Fruit fly (Drosophila melanogaster) whole organism, embryonic: ENCODE data around the gene SmE.

Experiments used
- CG10274 ChIP-seq: fragments of 200-800 bp; sonication (Bioruptor generic); optimal IDR thresholded peaks from 3 replicates; lab custom pipeline; 2017; ENCODE audit warnings: missing biosample characterization, mild to moderate bottlenecking, missing genetic modification characterization
- CG10654 ChIP-seq: fragments of 200-800 bp; sonication (Bioruptor generic); optimal IDR thresholded peaks from 2 replicates; lab custom pipeline; 2016; ENCODE audit warnings: missing biosample characterization, missing genetic modification characterization
- CG11085 ChIP-seq: fragments of 200-800 bp; sonication (Bioruptor generic); IDR thresholded peaks from 2 replicates; pipeline ENCODE4 v1.3.6; 2022; ENCODE audit warnings: missing biosample characterization, missing genetic modification characterization
- CG12236 ChIP-seq: fragments of 200-800 bp; sonication (Bioruptor generic); optimal IDR thresholded peaks from 2 replicates; lab custom pipeline; 2016; ENCODE audit warnings: missing biosample characterization, missing genetic modification characterization
- CG13894 ChIP-seq: fragments of 200-800 bp; sonication (Bioruptor generic); optimal IDR thresholded peaks from 3 replicates; lab custom pipeline; 2018; ENCODE audit warnings: missing biosample characterization, mild to moderate bottlenecking, missing genetic modification characterization, moderate library complexity
- CG14441 ChIP-seq: fragments of 200-800 bp; sonication (Bioruptor generic); IDR thresholded peaks from 2 replicates; pipeline ENCODE4 v1.3.6; 2022; ENCODE audit warnings: missing biosample characterization, missing genetic modification characterization
- CG15269 ChIP-seq: fragments of 200-800 bp; sonication (Bioruptor generic); optimal IDR thresholded peaks from 2 replicates; lab custom pipeline; 2018; ENCODE audit warnings: missing biosample characterization, mild to moderate bottlenecking, missing genetic modification characterization, moderate library complexity
- CG16813 ChIP-seq: fragments of 200-800 bp; sonication (Bioruptor generic); IDR thresholded peaks from 3 replicates; pipeline ENCODE4 v1.3.6; 2022; ENCODE audit warnings: missing biosample characterization, missing genetic modification characterization; ENCODE audit not compliant: partially characterized antibody
- CG16863 ChIP-seq: fragments of 200-800 bp; sonication (Bioruptor generic); optimal IDR thresholded peaks from 3 replicates; lab custom pipeline; 2016; ENCODE audit warnings: missing biosample characterization, missing genetic modification characterization
- CG17385 ChIP-seq: fragments of 200-800 bp; sonication (Bioruptor generic); optimal IDR thresholded peaks from 3 replicates; lab custom pipeline; 2018; ENCODE audit warnings: missing biosample characterization, mild to moderate bottlenecking, missing genetic modification characterization
- CG17568 ChIP-seq: fragments of 200-800 bp; sonication (Bioruptor generic); optimal IDR thresholded peaks from 2 replicates; lab custom pipeline; 2018; ENCODE audit warnings: missing biosample characterization, mild to moderate bottlenecking, missing genetic modification characterization, moderate library complexity
- CG18764 ChIP-seq: fragments of 200-800 bp; sonication (Bioruptor generic); optimal IDR thresholded peaks from 3 replicates; lab custom pipeline; 2016; ENCODE audit warnings: missing biosample characterization, missing genetic modification characterization
- CG2202 ChIP-seq: fragments of 200-800 bp; sonication (Bioruptor generic); optimal IDR thresholded peaks from 2 replicates; lab custom pipeline; 2018; ENCODE audit warnings: missing biosample characterization, mild to moderate bottlenecking, missing genetic modification characterization
- CG2678 ChIP-seq: fragments of 200-800 bp; sonication (Bioruptor generic); optimal IDR thresholded peaks from 3 replicates; lab custom pipeline; 2019; ENCODE audit warnings: missing biosample characterization, mild to moderate bottlenecking, missing genetic modification characterization, moderate library complexity
- CG30020 ChIP-seq: fragments of 200-800 bp; optimal IDR thresholded peaks from 2 replicates; lab custom pipeline; 2019; ENCODE audit warnings: missing biosample characterization, mild to moderate bottlenecking, missing genetic modification characterization, moderate library complexity
- CG31224 ChIP-seq: fragments of 200-800 bp; sonication (Bioruptor generic); IDR thresholded peaks from 2 replicates; pipeline ENCODE4 v1.3.6; 2022; ENCODE audit warnings: missing biosample characterization, missing genetic modification characterization
- CG32532 ChIP-seq: fragments of 200-800 bp; sonication (Bioruptor generic); IDR thresholded peaks from 2 replicates; pipeline ENCODE4 v1.3.6; 2022; ENCODE audit warnings: missing biosample characterization, missing genetic modification characterization
- CG32772 ChIP-seq: fragments of 200-800 bp; sonication (Bioruptor generic); IDR thresholded peaks from 2 replicates; pipeline ENCODE4 v1.3.6; 2022; ENCODE audit warnings: missing biosample characterization, missing genetic modification characterization
- CG42726 ChIP-seq: fragments of 200-800 bp; sonication (Bioruptor generic); IDR thresholded peaks from 2 replicates; pipeline ENCODE4 v1.3.6; 2022; ENCODE audit warnings: missing biosample characterization, missing genetic modification characterization; ENCODE audit not compliant: partially characterized antibody
- CG4360 ChIP-seq: fragments of 200-800 bp; sonication (Bioruptor generic); IDR thresholded peaks from 2 replicates; pipeline ENCODE4 v1.3.6; 2022; ENCODE audit warnings: missing biosample characterization, missing genetic modification characterization
- CG6272 ChIP-seq: fragments of 200-800 bp; sonication (Bioruptor generic); IDR thresholded peaks from 2 replicates; pipeline ENCODE4 v1.3.6; 2022; ENCODE audit warnings: missing biosample characterization, missing genetic modification characterization
- CG6683 ChIP-seq: fragments of 200-800 bp; sonication (Bioruptor generic); optimal IDR thresholded peaks from 2 replicates; lab custom pipeline; 2017; ENCODE audit warnings: missing biosample characterization, mild to moderate bottlenecking, missing genetic modification characterization, missing genetic modification reagents
- CG8290 ChIP-seq, 3 experiments: fragments of 200-800 bp; sonication (Bioruptor generic); optimal IDR thresholded peaks; 2 replicates each; lab custom pipeline; 2016 to 2019; ENCODE audit warnings: missing biosample characterization in 3 of 3, missing genetic modification characterization in 3 of 3, mild to moderate bottlenecking in 2 of 3, moderate library complexity in 1 of 3
- CG9437 ChIP-seq: fragments of 200-800 bp; sonication (Bioruptor generic); optimal IDR thresholded peaks from 2 replicates; lab custom pipeline; 2018; ENCODE audit warnings: missing biosample characterization, mild to moderate bottlenecking, missing genetic modification characterization
- CG9876 ChIP-seq: fragments of 200-800 bp; sonication (Bioruptor generic); optimal IDR thresholded peaks from 2 replicates; lab custom pipeline; 2016; ENCODE audit warnings: missing biosample characterization, missing genetic modification characterization
- CkIIα-i1 ChIP-seq: fragments of 200-800 bp; sonication (Bioruptor generic); IDR thresholded peaks from 2 replicates; pipeline ENCODE4 v1.3.6; 2022; ENCODE audit warnings: missing biosample characterization, missing genetic modification characterization
- CrebB ChIP-seq: fragments of 200-800 bp; sonication (Bioruptor generic); optimal IDR thresholded peaks from 3 replicates; lab custom pipeline; 2018; ENCODE audit warnings: missing biosample characterization, mild to moderate bottlenecking, missing genetic modification characterization
- Hey ChIP-seq: fragments of 200-800 bp; sonication (Bioruptor generic); optimal IDR thresholded peaks from 3 replicates; lab custom pipeline; 2018; ENCODE audit warnings: missing biosample characterization, mild to moderate bottlenecking, missing genetic modification characterization
- Hmx ChIP-seq: fragments of 200-800 bp; sonication (Bioruptor generic); optimal IDR thresholded peaks from 2 replicates; lab custom pipeline; 2016; ENCODE audit warnings: missing biosample characterization, missing genetic modification characterization
- Opbp ChIP-seq: fragments of 200-800 bp; sonication (Bioruptor generic); IDR thresholded peaks from 3 replicates; pipeline ENCODE4 v1.3.6; 2022; ENCODE audit warnings: missing biosample characterization, missing genetic modification characterization; ENCODE audit not compliant: partially characterized antibody
- Rx ChIP-seq: fragments of 200-800 bp; sonication (Bioruptor generic); IDR thresholded peaks from 2 replicates; pipeline ENCODE4 v1.3.6; 2022; ENCODE audit warnings: missing biosample characterization, missing genetic modification characterization
- Vsx1 ChIP-seq: fragments of 200-800 bp; sonication (Bioruptor generic); optimal IDR thresholded peaks from 2 replicates; lab custom pipeline; 2017; ENCODE audit warnings: missing biosample characterization, mild to moderate bottlenecking, missing genetic modification characterization, missing genetic modification reagents
- abd-A ChIP-seq: fragments of 200-800 bp; sonication (Bioruptor generic); optimal IDR thresholded peaks from 3 replicates; lab custom pipeline; 2019; ENCODE audit warnings: missing biosample characterization, mild to moderate bottlenecking, missing genetic modification characterization, moderate library complexity
- amos ChIP-seq: fragments of 200-800 bp; sonication (Bioruptor generic); IDR thresholded peaks from 2 replicates; pipeline ENCODE4 v1.3.6; 2022; ENCODE audit warnings: missing biosample characterization, missing genetic modification characterization; ENCODE audit not compliant: partially characterized antibody
- chm ChIP-seq: fragments of 200-800 bp; sonication (Bioruptor generic); IDR thresholded peaks from 2 replicates; pipeline ENCODE4 v1.3.6; 2022; ENCODE audit warnings: missing biosample characterization, missing genetic modification characterization
- chn ChIP-seq: fragments of 200-800 bp; sonication (Bioruptor generic); optimal IDR thresholded peaks from 2 replicates; lab custom pipeline; 2016; ENCODE audit warnings: missing biosample characterization, missing genetic modification characterization
- gfzf ChIP-seq: fragments of 200-800 bp; sonication (Bioruptor generic); optimal IDR thresholded peaks from 2 replicates; lab custom pipeline; 2016; ENCODE audit warnings: missing biosample characterization, mild to moderate bottlenecking, missing genetic modification characterization, moderate library complexity
- hbn ChIP-seq: fragments of 200-800 bp; sonication (Bioruptor generic); IDR thresholded peaks from 2 replicates; pipeline ENCODE4 v1.3.6; 2022; ENCODE audit warnings: missing biosample characterization, missing genetic modification characterization; ENCODE audit not compliant: partially characterized antibody
- kah ChIP-seq: fragments of 200-800 bp; sonication (Bioruptor generic); optimal IDR thresholded peaks from 2 replicates; lab custom pipeline; 2018; ENCODE audit warnings: missing biosample characterization, mild to moderate bottlenecking, missing genetic modification characterization
- nerfin-1 ChIP-seq: fragments of 200-800 bp; sonication (Bioruptor generic); optimal IDR thresholded peaks from 3 replicates; lab custom pipeline; 2019; ENCODE audit warnings: missing biosample characterization, mild to moderate bottlenecking, missing genetic modification characterization, moderate library complexity
- p53 ChIP-seq: fragments of 200-800 bp; sonication (Bioruptor generic); optimal IDR thresholded peaks from 2 replicates; lab custom pipeline; 2016; ENCODE audit warnings: missing biosample characterization, missing genetic modification characterization
- pfk ChIP-seq: fragments of 200-800 bp; sonication (Bioruptor generic); optimal IDR thresholded peaks from 2 replicates; lab custom pipeline; 2018; ENCODE audit warnings: missing biosample characterization, mild to moderate bottlenecking, missing genetic modification characterization, moderate library complexity
- pho ChIP-seq: fragments of 200-800 bp; sonication (Bioruptor generic); optimal IDR thresholded peaks from 2 replicates; lab custom pipeline; 2016; ENCODE audit warnings: missing biosample characterization, missing genetic modification characterization
- psq ChIP-seq: fragments of 200-800 bp; sonication (Bioruptor generic); optimal IDR thresholded peaks from 2 replicates; lab custom pipeline; 2017; ENCODE audit warnings: missing biosample characterization, missing genetic modification characterization
- ro ChIP-seq: fragments of 200-800 bp; sonication (Bioruptor generic); IDR thresholded peaks from 2 replicates; pipeline ENCODE4 v1.3.6; 2022; ENCODE audit warnings: missing biosample characterization, missing genetic modification characterization
- sr ChIP-seq: fragments of 200-800 bp; sonication (Bioruptor generic); IDR thresholded peaks from 3 replicates; pipeline ENCODE4 v1.3.6; 2022; ENCODE audit warnings: missing biosample characterization, missing genetic modification characterization
- sug ChIP-seq: fragments of 200-800 bp; optimal IDR thresholded peaks from 2 replicates; lab custom pipeline; 2019; ENCODE audit warnings: missing biosample characterization, mild to moderate bottlenecking, missing genetic modification characterization, moderate library complexity
- unc-4 ChIP-seq: fragments of 200-800 bp; sonication (Bioruptor generic); IDR thresholded peaks from 2 replicates; pipeline ENCODE4 v1.3.6; 2022; ENCODE audit warnings: missing biosample characterization, missing genetic modification characterization; ENCODE audit not compliant: partially characterized antibody
- zf30C ChIP-seq: fragments of 200-800 bp; sonication (Bioruptor generic); optimal IDR thresholded peaks from 3 replicates; lab custom pipeline; 2018; ENCODE audit warnings: missing biosample characterization, mild to moderate bottlenecking, missing genetic modification characterization

Gene SmE

DNA sequence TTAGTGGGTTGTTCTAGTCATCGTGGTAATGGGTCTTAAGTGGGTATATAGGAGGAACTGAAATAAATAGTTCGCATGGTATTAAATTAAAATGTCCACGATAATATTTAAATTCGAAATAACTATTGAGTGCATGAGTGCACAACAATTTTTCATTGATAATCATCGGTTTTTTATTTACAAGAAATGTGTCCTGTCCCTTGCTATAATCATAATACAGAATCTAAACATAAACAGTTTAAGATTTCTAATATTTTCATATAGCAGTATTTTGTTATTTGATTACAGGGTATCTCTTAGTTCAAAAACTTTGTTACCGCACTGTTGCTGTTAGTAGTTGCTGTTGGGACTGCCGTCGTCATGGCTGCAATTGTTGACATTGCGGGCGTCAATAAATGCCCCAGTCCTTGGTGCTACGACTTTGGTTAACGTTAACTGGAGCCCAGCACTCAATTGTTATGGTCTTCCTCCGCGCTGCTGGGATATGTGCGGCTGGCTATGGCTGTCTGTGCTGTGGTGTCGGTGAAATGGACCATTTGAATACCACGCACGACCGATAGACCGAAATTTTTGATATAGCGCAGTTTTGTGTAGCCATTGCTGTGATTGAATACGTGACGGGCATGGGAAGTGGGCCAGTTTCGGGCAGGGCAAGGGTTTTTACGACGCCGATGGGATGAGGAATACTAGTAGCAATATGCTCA, 13.3 kb downstream of the SmE start (continued):
- TF ChIP-seq hbn (GFP tag; lab: Robert Waterston, UW) (no peak), CG4360 (GFP tag; lab: Robert Waterston, UW) (no peak), CG16813 (GFP tag; lab: Robert Waterston, UW) (no peak), sug (peak; percentile 16), zf30C (GFP tag; lab: Kevin White, UChicago) (no peak), CG14441 (GFP tag; lab: Robert Waterston, UW) (0 out of 2 replicates have a peak, but pooled peaks have one; percentile 10), CG32772 (GFP tag; lab: Robert Waterston, UW) (no peak), CG32532 (GFP tag; lab: Robert Waterston, UW) (peak; percentile 42; the same call in 1 of the 2 replicates), CG18764 (GFP tag; lab: Kevin White, UChicago) (no peak), CG9437 (GFP tag; lab: Kevin White, UChicago) (peak; percentile 4), p53 (GFP tag; lab: Kevin White, UChicago) (no peak), amos (GFP tag; lab: Robert Waterston, UW) (no peak), kah (no peak), CG30020 (no peak), pfk (GFP tag; lab: Kevin White, UChicago) (no peak), Hey (tag; lab: Kevin White, UChicago) (no peak), Vsx1 (GFP tag; lab: Kevin White, UChicago) (no peak), unc-4 (GFP tag; lab: Robert Waterston, UW) (no peak), sr (GFP tag; lab: Robert Waterston, UW) (no peak), pho (peak; percentile 33), CrebB (tag; lab: Kevin White, UChicago) (no peak), chm (GFP tag; lab: Robert Waterston, UW) (no peak), ro (GFP tag; lab: Robert Waterston, UW) (no peak), CG2202 (tag; lab: Kevin White, UChicago) (no peak), CG15269 (tag; lab: Kevin White, UChicago) (peak; percentile 73), CG11085 (GFP tag; lab: Robert Waterston, UW) (no peak), psq (no peak), CG2678 (tag; lab: Kevin White, UChicago) (peak; percentile 80), CG6683 (GFP tag; lab: Kevin White, UChicago) (no peak), chn (no peak), CG42726 (GFP tag; lab: Robert Waterston, UW) (no peak), CG9876 (GFP tag; lab: Kevin White, UChicago) (no peak)
- TF ChIP-seq, all 482 proteins: peak for 142

DNA sequence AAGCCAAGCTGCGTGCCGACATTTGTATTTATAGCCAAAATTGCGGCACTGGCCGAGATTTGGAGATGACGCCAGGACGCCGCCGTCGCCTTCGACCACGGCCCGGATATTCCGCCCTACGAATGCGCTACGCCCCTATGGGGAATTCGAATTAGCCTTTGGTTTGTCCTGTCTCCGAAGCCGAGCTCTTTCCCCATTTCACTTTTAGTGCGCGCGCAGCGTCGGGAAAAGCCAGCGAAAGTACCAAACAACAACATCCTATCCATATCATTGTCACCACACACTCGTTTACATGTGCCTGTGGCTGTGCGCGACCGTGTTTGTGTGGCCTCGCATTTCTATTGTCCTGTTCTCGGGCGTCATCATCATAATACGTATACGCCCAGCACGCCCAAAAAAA, 13.9 kb downstream of the SmE start, which contains the start of gene Proc:
Gene Proc (minus strand): TSS at position 101 of the 400 bp plus-strand sequence.
- no peak for TF ChIP-seq CG17385 (GFP tag; lab: Kevin White, UChicago)
- TF ChIP-seq CG6272 (GFP tag; lab: Robert Waterston, UW) = 0 out of 2 replicates have a peak, but pooled peaks have one; percentile 7
- no peak for TF ChIP-seq CG10654 (GFP tag; lab: Kevin White, UChicago)
- TF ChIP-seq Hey (tag; lab: Kevin White, UChicago) = no peak
- 0 out of 3 replicates have a peak, but pooled peaks have one; percentile 10 for TF ChIP-seq Opbp (GFP tag; lab: Robert Waterston, UW)
- TF ChIP-seq CG10274 (GFP tag; lab: Kevin White, UChicago) = peak; percentile 50
- TF ChIP-seq CG8290 (GFP tag; optimal IDR thresholded peaks at IDR 0.05; lab: Kevin White, UChicago) = no peak
- peak in 1 of 2 experiments; percentile 7 for TF ChIP-seq CG8290 (tag; optimal IDR thresholded peaks at IDR 0.05; lab: Kevin White, UChicago)
- TF ChIP-seq CG17568 (GFP tag; lab: Kevin White, UChicago) = no peak
- TF ChIP-seq nerfin-1 = no peak
- no peak for TF ChIP-seq hbn (GFP tag; lab: Robert Waterston, UW)
- no peak for TF ChIP-seq gfzf (GFP tag; lab: Kevin White, UChicago)
- no peak for TF ChIP-seq CG31224 (GFP tag; lab: Robert Waterston, UW)
- no peak for TF ChIP-seq CG16863 (GFP tag; lab: Kevin White, UChicago)
- TF ChIP-seq abd-A (tag; lab: Kevin White, UChicago) = peak; percentile 65
- no peak for TF ChIP-seq CkIIα-i1 (GFP tag; lab: Robert Waterston, UW)
- TF ChIP-seq CG12236 (GFP tag; lab: Kevin White, UChicago) = no peak
- TF ChIP-seq Hmx = no peak
- TF ChIP-seq Rx (GFP tag; lab: Robert Waterston, UW) = no peak
- peak; percentile 6 for TF ChIP-seq CG13894
